Fruit fly (Drosophila melanogaster): Measurements from ENCODE around the gene SLIRP1.

SLIRP1 gene

dm6 chrX:21367363-21368072, 48.4 kb upstream of the SLIRP1 start (continued):
- TF ChIP-seq cwo (GFP tag; optimal IDR thresholded peaks at IDR 0.05), result peak; percentile 96
- peak; percentile 93 for TF ChIP-seq gcm2 (GFP tag; optimal IDR thresholded peaks at IDR 0.05)
- peak; percentile 94 for TF ChIP-seq ttk (GFP tag; IDR thresholded peaks at IDR 0.05)
- TF ChIP-seq D (optimal IDR thresholded peaks at IDR 0.05), result no peak
- TF ChIP-seq D (GFP tag; optimal IDR thresholded peaks at IDR 0.05), result peak; percentile 98
- peak; percentile 96 for TF ChIP-seq Mrtf (GFP tag; IDR thresholded peaks at IDR 0.05)
- peak; percentile 96 for TF ChIP-seq Hand (GFP tag; optimal IDR thresholded peaks at IDR 0.05)
- TF ChIP-seq Sox100B (GFP tag; optimal IDR thresholded peaks at IDR 0.05), result peak; percentile 99
- TF ChIP-seq Oli (tag; optimal IDR thresholded peaks at IDR 0.05), result peak; percentile 99
- peak; percentile 96 for TF ChIP-seq run (tag; optimal IDR thresholded peaks at IDR 0.05)
- TF ChIP-seq CG8388 (GFP tag; optimal IDR thresholded peaks at IDR 0.05), result peak; percentile 96
- peak; percentile 91 for TF ChIP-seq CG6654 (GFP tag; optimal IDR thresholded peaks at IDR 0.05)
- TF ChIP-seq chif (GFP tag; optimal IDR thresholded peaks at IDR 0.05), result peak; percentile 93 to 96
- peak; percentile 91 for TF ChIP-seq ap (GFP tag; IDR thresholded peaks at IDR 0.05)
- peak; percentile 90 for TF ChIP-seq CG17612 (GFP tag; IDR thresholded peaks at IDR 0.05)
- TF ChIP-seq Eip74EF (GFP tag; optimal IDR thresholded peaks at IDR 0.05), result peak in 1 of 2 experiments; percentile 97
- TF ChIP-seq CG3726 (GFP tag; IDR thresholded peaks at IDR 0.05), result peak; percentile 94
- peak; percentile 89; the same call in 2 of the 3 replicates for TF ChIP-seq gce (GFP tag; IDR thresholded peaks at IDR 0.05)
- TF ChIP-seq otp (GFP tag; IDR thresholded peaks at IDR 0.05), result peak; percentile 86; the same call in 2 of the 3 replicates
- TF ChIP-seq ftz-f1 (GFP tag; optimal IDR thresholded peaks at IDR 0.05), result peak; percentile 49
- TF ChIP-seq CG11723 (GFP tag; optimal IDR thresholded peaks at IDR 0.05), result peak; percentile 98
- TF ChIP-seq cato (GFP tag; optimal IDR thresholded peaks at IDR 0.05; ENCODE audit: borderline replicate concordance), result peak; percentile 97
- TF ChIP-seq CG5180 (GFP tag; optimal IDR thresholded peaks at IDR 0.05), result peak; percentile 92
- TF ChIP-seq dan (GFP tag; IDR thresholded peaks at IDR 0.05), result no peak; the same call in none of the 2 replicates
- TF ChIP-seq CG10147 (GFP tag; optimal IDR thresholded peaks at IDR 0.05), result peak; percentile 96
- TF ChIP-seq grau (tag; optimal IDR thresholded peaks at IDR 0.05), result peak; percentile 98
- peak; percentile 94 for TF ChIP-seq CG2202 (tag; optimal IDR thresholded peaks at IDR 0.05)
- TF ChIP-seq tx (GFP tag; optimal IDR thresholded peaks at IDR 0.05), result peak; percentile 95
- TF ChIP-seq exex (tag; optimal IDR thresholded peaks at IDR 0.05), result peak; percentile 92
- TF ChIP-seq Sox102F (GFP tag; optimal IDR thresholded peaks at IDR 0.05), result peak; percentile 98
- peak; percentile 98 for TF ChIP-seq Hsf (GFP tag; optimal IDR thresholded peaks at IDR 0.05)
- peak; percentile 86 for TF ChIP-seq Deaf1 (tag; optimal IDR thresholded peaks at IDR 0.05)
- peak; percentile 75; the same call in 1 of the 2 replicates for TF ChIP-seq CG16779 (GFP tag; IDR thresholded peaks at IDR 0.05)
- peak; percentile 93 for TF ChIP-seq CG6272 (GFP tag; IDR thresholded peaks at IDR 0.05)
- peak; percentile 96 for TF ChIP-seq CG10654 (GFP tag; optimal IDR thresholded peaks at IDR 0.05)
- peak in 1 of 3 experiments; percentile 78 for TF ChIP-seq Stat92E (GFP tag; optimal IDR thresholded peaks at IDR 0.05)
- TF ChIP-seq CG32767 (GFP tag; IDR thresholded peaks at IDR 0.05), result peak; percentile 95
- peak; percentile 97 for TF ChIP-seq tgo (GFP tag; IDR thresholded peaks at IDR 0.05)
- TF ChIP-seq Atf-2 (GFP tag; optimal IDR thresholded peaks at IDR 0.05), result peak; percentile 96
- peak; percentile 95 for TF ChIP-seq CG10366 (GFP tag; IDR thresholded peaks at IDR 0.05)
- peak; percentile 98 for TF ChIP-seq lilli (GFP tag; optimal IDR thresholded peaks at IDR 0.05)
- TF ChIP-seq CG3163 (GFP tag; optimal IDR thresholded peaks at IDR 0.05), result peak; percentile 80
- 0 out of 4 replicates have a peak, but pooled peaks have one; percentile 45 for TF ChIP-seq Dll (GFP tag; IDR thresholded peaks at IDR 0.05; ENCODE audit: partially characterized antibody)
- peak; percentile 93 for TF ChIP-seq shn (GFP tag; optimal IDR thresholded peaks at IDR 0.05)
- no peak for TF ChIP-seq Lpt (GFP tag; optimal IDR thresholded peaks at IDR 0.05)
- peak; percentile 71 for TF ChIP-seq ab (GFP tag; optimal IDR thresholded peaks at IDR 0.05)
- TF ChIP-seq Abd-B (GFP tag; optimal IDR thresholded peaks at IDR 0.05), result peak; percentile 98
- TF ChIP-seq al (GFP tag; IDR thresholded peaks at IDR 0.05), result peak; percentile 96
- peak; percentile 94 for TF ChIP-seq NFAT (GFP tag; IDR thresholded peaks at IDR 0.05)

All from whole organism, embryonic.